Fruit fly (Drosophila melanogaster) whole organism, embryonic: ENCODE data around the gene gcm.
A peak's percentile ranks its signal among the peaks of the same experiment; 100 is the strongest.

Experiments
- CG10431 ChIP-seq: fragments of 200-800 bp; sonication (Bioruptor generic); optimal IDR thresholded peaks from 3 replicates; lab custom pipeline; 2018; ENCODE audit warnings: missing biosample characterization, mild to moderate bottlenecking, missing genetic modification characterization
- CG10462 ChIP-seq: fragments of 200-800 bp; sonication (Bioruptor generic); optimal IDR thresholded peaks from 2 replicates; lab custom pipeline; 2016; ENCODE audit warnings: missing biosample characterization, missing genetic modification characterization
- CG10959 ChIP-seq: fragments of 200-800 bp; sonication (Bioruptor generic); IDR thresholded peaks from 2 replicates; pipeline ENCODE4 v1.3.6; 2022; ENCODE audit warnings: missing biosample characterization, missing genetic modification characterization
- CG11085 ChIP-seq: fragments of 200-800 bp; sonication (Bioruptor generic); IDR thresholded peaks from 2 replicates; pipeline ENCODE4 v1.3.6; 2022; ENCODE audit warnings: missing biosample characterization, missing genetic modification characterization
- CG11456 ChIP-seq: fragments of 200-800 bp; sonication (Bioruptor generic); IDR thresholded peaks from 3 replicates; pipeline ENCODE4 v1.3.6; 2022; ENCODE audit warnings: missing biosample characterization, missing genetic modification characterization
- CG11504 ChIP-seq: fragments of 200-800 bp; sonication (Bioruptor generic); optimal IDR thresholded peaks from 3 replicates; lab custom pipeline; 2019; ENCODE audit warnings: missing biosample characterization, mild to moderate bottlenecking, missing genetic modification characterization, moderate library complexity
- CG14014 ChIP-seq: fragments of 200-800 bp; sonication (Bioruptor generic); IDR thresholded peaks from 2 replicates; pipeline ENCODE4 v1.3.6; 2022; ENCODE audit warnings: missing biosample characterization, missing genetic modification characterization
- CG15479 ChIP-seq: fragments of 200-800 bp; sonication (Bioruptor generic); optimal IDR thresholded peaks from 3 replicates; lab custom pipeline; 2019; ENCODE audit warnings: missing biosample characterization, mild to moderate bottlenecking, missing genetic modification characterization, moderate library complexity
- CG1602 ChIP-seq: fragments of 200-800 bp; sonication (Bioruptor generic); optimal IDR thresholded peaks from 3 replicates; lab custom pipeline; 2016; ENCODE audit warnings: missing biosample characterization, missing genetic modification characterization
- CG17568 ChIP-seq: fragments of 200-800 bp; sonication (Bioruptor generic); optimal IDR thresholded peaks from 2 replicates; lab custom pipeline; 2018; ENCODE audit warnings: missing biosample characterization, mild to moderate bottlenecking, missing genetic modification characterization, moderate library complexity
- CG2129 ChIP-seq: fragments of 200-800 bp; sonication (Bioruptor generic); IDR thresholded peaks from 2 replicates; pipeline ENCODE4 v1.3.6; 2022; ENCODE audit warnings: missing biosample characterization, missing genetic modification characterization; ENCODE audit not compliant: partially characterized antibody
- CG3163 ChIP-seq: fragments of 200-800 bp; sonication (Bioruptor generic); optimal IDR thresholded peaks from 3 replicates; lab custom pipeline; 2016; ENCODE audit warnings: missing biosample characterization, missing genetic modification characterization
- CG32532 ChIP-seq: fragments of 200-800 bp; sonication (Bioruptor generic); IDR thresholded peaks from 2 replicates; pipeline ENCODE4 v1.3.6; 2022; ENCODE audit warnings: missing biosample characterization, missing genetic modification characterization
- CG4360 ChIP-seq: fragments of 200-800 bp; sonication (Bioruptor generic); IDR thresholded peaks from 2 replicates; pipeline ENCODE4 v1.3.6; 2022; ENCODE audit warnings: missing biosample characterization, missing genetic modification characterization
- CG4707 ChIP-seq: fragments of 200-800 bp; sonication (Bioruptor generic); optimal IDR thresholded peaks from 2 replicates; lab custom pipeline; 2018; ENCODE audit warnings: missing biosample characterization, mild to moderate bottlenecking, missing genetic modification characterization, moderate library complexity
- CG6272 ChIP-seq: fragments of 200-800 bp; sonication (Bioruptor generic); IDR thresholded peaks from 2 replicates; pipeline ENCODE4 v1.3.6; 2022; ENCODE audit warnings: missing biosample characterization, missing genetic modification characterization
- CG6765 ChIP-seq: fragments of 200-800 bp; sonication (Bioruptor generic); optimal IDR thresholded peaks from 3 replicates; lab custom pipeline; 2017; ENCODE audit warnings: missing biosample characterization, mild to moderate bottlenecking, missing genetic modification characterization
- CG6813 ChIP-seq: fragments of 200-800 bp; sonication (Bioruptor generic); optimal IDR thresholded peaks from 2 replicates; lab custom pipeline; 2017; ENCODE audit warnings: missing biosample characterization, missing genetic modification characterization, mild to moderate bottlenecking, moderate library complexity, missing genetic modification reagents
- CG7745 ChIP-seq: fragments of 200-800 bp; sonication (Bioruptor generic); optimal IDR thresholded peaks from 2 replicates; lab custom pipeline; 2018; ENCODE audit warnings: missing biosample characterization, mild to moderate bottlenecking, missing genetic modification characterization, moderate library complexity
- CG9437 ChIP-seq: fragments of 200-800 bp; sonication (Bioruptor generic); optimal IDR thresholded peaks from 2 replicates; lab custom pipeline; 2018; ENCODE audit warnings: missing biosample characterization, mild to moderate bottlenecking, missing genetic modification characterization
- CrebB ChIP-seq: fragments of 200-800 bp; sonication (Bioruptor generic); optimal IDR thresholded peaks from 3 replicates; lab custom pipeline; 2018; ENCODE audit warnings: missing biosample characterization, mild to moderate bottlenecking, missing genetic modification characterization
- Fer2 ChIP-seq: fragments of 200-800 bp; sonication (Bioruptor generic); optimal IDR thresholded peaks from 2 replicates; lab custom pipeline; 2018; ENCODE audit warnings: missing biosample characterization, mild to moderate bottlenecking, missing genetic modification characterization, moderate library complexity
- Mes4 ChIP-seq: fragments of 200-800 bp; sonication (Bioruptor generic); optimal IDR thresholded peaks from 2 replicates; lab custom pipeline; 2016; ENCODE audit warnings: missing biosample characterization, missing genetic modification characterization
- Oli ChIP-seq: fragments of 200-800 bp; sonication (Bioruptor generic); optimal IDR thresholded peaks from 2 replicates; lab custom pipeline; 2018; ENCODE audit warnings: missing biosample characterization, mild to moderate bottlenecking, missing genetic modification characterization, moderate library complexity
- Sry-δ ChIP-seq: fragments of 200-800 bp; sonication (Bioruptor generic); optimal IDR thresholded peaks from 2 replicates; lab custom pipeline; 2016; ENCODE audit warnings: missing biosample characterization, missing genetic modification characterization
- TFAM ChIP-seq: fragments of 200-800 bp; sonication (Bioruptor generic); optimal IDR thresholded peaks from 2 replicates; lab custom pipeline; 2017; ENCODE audit warnings: missing biosample characterization, missing genetic modification characterization, inconsistent platforms
- YL-1 ChIP-seq: fragments of 200-800 bp; sonication (Bioruptor generic); optimal IDR thresholded peaks from 3 replicates; lab custom pipeline; 2017; ENCODE audit warnings: missing biosample characterization, mild to moderate bottlenecking, missing genetic modification characterization
- ara ChIP-seq: fragments of 200-800 bp; sonication (Bioruptor generic); IDR thresholded peaks from 2 replicates; pipeline ENCODE4 v1.3.6; 2022; ENCODE audit warnings: missing biosample characterization, missing genetic modification characterization
- chif ChIP-seq, 2 experiments: fragments of 200-800 bp; sonication (Bioruptor generic); optimal IDR thresholded peaks; 3 replicates each; lab custom pipeline; 2016; ENCODE audit warnings: missing biosample characterization in 2 of 2, missing genetic modification characterization in 2 of 2
- chinmo ChIP-seq: fragments of 200-800 bp; sonication (Bioruptor generic); IDR thresholded peaks from 4 replicates; pipeline ENCODE4 v1.3.6; 2022; ENCODE audit warnings: missing biosample characterization, missing genetic modification characterization; ENCODE audit not compliant: partially characterized antibody
- chm ChIP-seq: fragments of 200-800 bp; sonication (Bioruptor generic); IDR thresholded peaks from 2 replicates; pipeline ENCODE4 v1.3.6; 2022; ENCODE audit warnings: missing biosample characterization, missing genetic modification characterization
- corto ChIP-seq: fragments of 200-800 bp; sonication (Bioruptor generic); optimal IDR thresholded peaks from 2 replicates; lab custom pipeline; 2016; ENCODE audit warnings: missing biosample characterization, mild to moderate bottlenecking, missing genetic modification characterization, moderate library complexity
- crp ChIP-seq, 2 experiments: fragments of 200-800 bp; sonication (Bioruptor generic); optimal IDR thresholded peaks; 2 replicates in 1 of 2; 3 replicates in 1 of 2; lab custom pipeline; 2017; ENCODE audit warnings: missing biosample characterization in 2 of 2, missing genetic modification characterization in 2 of 2, mild to moderate bottlenecking in 1 of 2, moderate library complexity in 1 of 2
- dmrt99B ChIP-seq: fragments of 200-800 bp; sonication (Bioruptor generic); optimal IDR thresholded peaks from 2 replicates; lab custom pipeline; 2018; ENCODE audit warnings: missing biosample characterization, mild to moderate bottlenecking, missing genetic modification characterization, moderate library complexity
- fd96Cb ChIP-seq: fragments of 200-800 bp; sonication (Bioruptor generic); optimal IDR thresholded peaks from 2 replicates; lab custom pipeline; 2018; ENCODE audit warnings: missing biosample characterization, mild to moderate bottlenecking, missing genetic modification characterization, moderate library complexity
- gcm2 ChIP-seq: fragments of 200-800 bp; sonication (Bioruptor generic); optimal IDR thresholded peaks from 2 replicates; lab custom pipeline; 2016; ENCODE audit warnings: missing biosample characterization, missing genetic modification characterization
- grn ChIP-seq: fragments of 200-800 bp; sonication (Bioruptor generic); optimal IDR thresholded peaks from 3 replicates; lab custom pipeline; 2017; ENCODE audit warnings: missing biosample characterization, missing genetic modification characterization
- ham ChIP-seq: fragments of 200-800 bp; sonication (Bioruptor generic); IDR thresholded peaks from 2 replicates; pipeline ENCODE4 v1.3.6; 2022; ENCODE audit warnings: missing biosample characterization, missing genetic modification characterization
- insv ChIP-seq, 2 experiments: fragments of 200-800 bp; sonication (Bioruptor generic); optimal IDR thresholded peaks; 3 replicates each; lab custom pipeline; 2016 to 2018; ENCODE audit warnings: missing biosample characterization in 2 of 2, missing genetic modification characterization in 2 of 2
- kah ChIP-seq: fragments of 200-800 bp; sonication (Bioruptor generic); optimal IDR thresholded peaks from 2 replicates; lab custom pipeline; 2018; ENCODE audit warnings: missing biosample characterization, mild to moderate bottlenecking, missing genetic modification characterization
- mld ChIP-seq: fragments of 200-800 bp; sonication (Bioruptor generic); IDR thresholded peaks from 3 replicates; pipeline ENCODE4 v1.3.6; 2022; ENCODE audit warnings: missing biosample characterization, missing genetic modification characterization; ENCODE audit not compliant: partially characterized antibody
- nmo ChIP-seq: fragments of 200-800 bp; sonication (Bioruptor generic); optimal IDR thresholded peaks from 2 replicates; lab custom pipeline; 2018; ENCODE audit warnings: missing biosample characterization, mild to moderate bottlenecking, missing genetic modification characterization, moderate library complexity
- sd ChIP-seq: fragments of 200-800 bp; sonication (Bioruptor generic); optimal IDR thresholded peaks from 3 replicates; lab custom pipeline; 2018; ENCODE audit warnings: missing biosample characterization, mild to moderate bottlenecking, missing genetic modification characterization, moderate library complexity
- slbo ChIP-seq: fragments of 200-800 bp; sonication (Bioruptor generic); IDR thresholded peaks from 2 replicates; pipeline ENCODE4 v1.3.6; 2022; ENCODE audit warnings: missing biosample characterization, missing genetic modification characterization
- tap ChIP-seq: fragments of 200-800 bp; optimal IDR thresholded peaks from 3 replicates; lab custom pipeline; 2019; ENCODE audit warnings: missing biosample characterization, mild to moderate bottlenecking, missing genetic modification characterization, moderate library complexity
- toy ChIP-seq: fragments of 200-800 bp; sonication (Bioruptor generic); IDR thresholded peaks from 2 replicates; pipeline ENCODE4 v1.3.6; 2022; ENCODE audit warnings: missing biosample characterization, missing genetic modification characterization
- wek ChIP-seq: fragments of 200-800 bp; sonication (Bioruptor generic); optimal IDR thresholded peaks from 3 replicates; lab custom pipeline; 2018; ENCODE audit warnings: missing biosample characterization, mild to moderate bottlenecking, missing genetic modification characterization, moderate library complexity
- zf30C ChIP-seq: fragments of 200-800 bp; sonication (Bioruptor generic); optimal IDR thresholded peaks from 3 replicates; lab custom pipeline; 2018; ENCODE audit warnings: missing biosample characterization, mild to moderate bottlenecking, missing genetic modification characterization

Gene gcm

dm6 chr2L:9569588-9570434 is 11.7 kb downstream of the gcm start (continued):
- TF ChIP-seq CG11504 = peak; percentile 99
- peak; percentile 79 to 82 for TF ChIP-seq chif (GFP tag; optimal IDR thresholded peaks at IDR 0.05; lab: Kevin White, UChicago)
- TF ChIP-seq CG10959 = peak; percentile 68
- TF ChIP-seq CG10431 (GFP tag; lab: Kevin White, UChicago) = peak; percentile 81
- TF ChIP-seq chinmo (GFP tag; lab: Robert Waterston, UW) = no peak
- peak; percentile 96 for TF ChIP-seq CG6765
- peak; percentile 72 for TF ChIP-seq toy (GFP tag; lab: Robert Waterston, UW)
- TF ChIP-seq CG10462 (GFP tag; lab: Kevin White, UChicago) = peak; percentile 94
- peak; percentile 96 for TF ChIP-seq fd96Cb (tag; lab: Kevin White, UChicago)
- TF ChIP-seq ham (GFP tag; lab: Robert Waterston, UW) = 0 out of 2 replicates have a peak, but pooled peaks have one; percentile 7
- no peak for TF ChIP-seq CG2129 (GFP tag; lab: Robert Waterston, UW)
- TF ChIP-seq Fer2 (tag; lab: Kevin White, UChicago) = peak; percentile 90
- peak; percentile 92 for TF ChIP-seq CG17568 (GFP tag; lab: Kevin White, UChicago)
- peak; percentile 97 for TF ChIP-seq gcm2 (GFP tag; lab: Kevin White, UChicago)
- TF ChIP-seq CG11456 = peak; percentile 84
- peak; percentile 95 for TF ChIP-seq CG9437 (GFP tag; lab: Kevin White, UChicago)
- peak; percentile 66 for TF ChIP-seq wek
- TF ChIP-seq tap (tag; lab: Kevin White, UChicago) = peak; percentile 91
- TF ChIP-seq slbo (GFP tag; lab: Robert Waterston, UW) = peak; percentile 90
- TF ChIP-seq kah (GFP tag; lab: Kevin White, UChicago) = peak; percentile 90
- TF ChIP-seq chm (GFP tag; lab: Robert Waterston, UW) = peak; percentile 63
- TF ChIP-seq CG32532 (GFP tag; lab: Robert Waterston, UW) = peak; percentile 94
- TF ChIP-seq CG1602 (GFP tag; lab: Kevin White, UChicago) = peak; percentile 91
- peak; percentile 91 for TF ChIP-seq CG15479 (GFP tag; lab: Kevin White, UChicago)
- TF ChIP-seq grn (GFP tag; lab: Kevin White, UChicago) = peak; percentile 64
- peak; percentile 87 for TF ChIP-seq corto (GFP tag; lab: Kevin White, UChicago)
- peak; percentile 83 for TF ChIP-seq CrebB (tag; lab: Kevin White, UChicago)
- TF ChIP-seq CG4360 (GFP tag; lab: Robert Waterston, UW) = peak; percentile 10
- TF ChIP-seq CG6272 (GFP tag; lab: Robert Waterston, UW) = peak; percentile 73; the same call in 1 of the 2 replicates
- peak; percentile 78 for TF ChIP-seq CG11085 (GFP tag; lab: Robert Waterston, UW)
- TF ChIP-seq Mes4 = peak; percentile 77
- TF ChIP-seq CG14014 (GFP tag; lab: Robert Waterston, UW) = peak; percentile 92
- TF ChIP-seq YL-1 (GFP tag; lab: Kevin White, UChicago) = peak; percentile 83
- peak; percentile 94 for TF ChIP-seq CG6813 (GFP tag; lab: Kevin White, UChicago)
- TF ChIP-seq nmo = peak; percentile 98
- peak; percentile 38 for TF ChIP-seq Sry-δ
- no peak for TF ChIP-seq zf30C (GFP tag; lab: Kevin White, UChicago)
- peak; percentile 81 for TF ChIP-seq ara (GFP tag; lab: Robert Waterston, UW)
- peak in 1 of 2 experiments; percentile 74 for TF ChIP-seq insv (GFP tag; optimal IDR thresholded peaks at IDR 0.05; lab: Kevin White, UChicago)
- TF ChIP-seq CG4707 = peak; percentile 85
- peak; percentile 53 for TF ChIP-seq CG3163 (GFP tag; lab: Kevin White, UChicago)
- TF ChIP-seq CG7745 (tag; lab: Kevin White, UChicago) = no peak
- peak; percentile 84 for TF ChIP-seq TFAM (GFP tag; lab: Kevin White, UChicago)
- peak; percentile 86 for TF ChIP-seq sd (tag; lab: Kevin White, UChicago)
- no peak for TF ChIP-seq mld (GFP tag; lab: Robert Waterston, UW)
- TF ChIP-seq Oli = peak; percentile 98
- TF ChIP-seq crp (GFP tag; optimal IDR thresholded peaks at IDR 0.05; lab: Kevin White, UChicago) = peak; percentile 9 to 64
- TF ChIP-seq dmrt99B = peak; percentile 98
